Worm (Caenorhabditis elegans) whole organism, L2 larva: ENCODE data around the gene R04D3.3.

Source experiments
- C34F6.9 ChIP-seq: fragments of 150-350 bp; optimal IDR thresholded peaks from 2 replicates; lab custom pipeline; 2014; ENCODE audit warnings: missing biosample characterization, missing genetic modification characterization
- R02D3.7 ChIP-seq: fragments of 150-350 bp; optimal IDR thresholded peaks from 2 replicates; lab custom pipeline; 2014; ENCODE audit warnings: missing biosample characterization, missing genetic modification characterization
- Y55F3AM.14 ChIP-seq: fragments of 200-800 bp; sonication (Bioruptor generic); optimal IDR thresholded peaks from 2 replicates; lab custom pipeline; 2018; ENCODE audit warnings: mild to moderate bottlenecking, missing genetic modification characterization, missing compliant biosample characterization
- ZK546.5 ChIP-seq: sonication (generic microtip); optimal IDR thresholded peaks from 2 replicates; lab custom pipeline; 2017; ENCODE audit warnings: missing biosample characterization, missing genetic modification characterization
- ama-1 ChIP-seq: fragments of 150-350 bp; optimal IDR thresholded peaks from 2 replicates; lab custom pipeline; 2018; ENCODE audit warnings: inconsistent platforms
- blmp-1 ChIP-seq: sonication (generic microtip); optimal IDR thresholded peaks from 2 replicates; lab custom pipeline; 2017; ENCODE audit warnings: missing genetic modification characterization, mild to moderate bottlenecking, missing compliant biosample characterization, antibody characterized with exemption, moderate library complexity; ENCODE audit not compliant: insufficient read depth
- ceh-16 ChIP-seq: fragments of 150-350 bp; optimal IDR thresholded peaks from 2 replicates; lab custom pipeline; 2014; ENCODE audit warnings: missing biosample characterization, missing genetic modification characterization
- ceh-82 ChIP-seq: fragments of 150-350 bp; optimal IDR thresholded peaks from 2 replicates; lab custom pipeline; 2014; ENCODE audit warnings: missing biosample characterization, missing genetic modification characterization
- dmd-4 ChIP-seq: sonication (generic microtip); optimal IDR thresholded peaks from 2 replicates; lab custom pipeline; 2017; ENCODE audit warnings: missing biosample characterization, missing genetic modification characterization
- elt-1 ChIP-seq: fragments of 150-350 bp; optimal IDR thresholded peaks from 2 replicates; lab custom pipeline; 2014; ENCODE audit warnings: missing biosample characterization, missing genetic modification characterization
- elt-3 ChIP-seq: sonication (generic microtip); optimal IDR thresholded peaks from 2 replicates; lab custom pipeline; 2017; ENCODE audit warnings: missing biosample characterization, missing genetic modification characterization
- gmeb-1 ChIP-seq: fragments of 150-350 bp; optimal IDR thresholded peaks from 2 replicates; lab custom pipeline; 2014; ENCODE audit warnings: missing biosample characterization, missing genetic modification characterization
- lin-13 ChIP-seq: fragments of 150-350 bp; optimal IDR thresholded peaks from 2 replicates; lab custom pipeline; 2014; ENCODE audit warnings: missing biosample characterization, missing genetic modification reagents, missing genetic modification characterization
- lin-39 ChIP-seq: fragments of 150-350 bp; optimal IDR thresholded peaks from 2 replicates; lab custom pipeline; 2014; ENCODE audit warnings: missing biosample characterization, missing genetic modification reagents, missing genetic modification characterization
- lsy-2 ChIP-seq, 2 experiments: fragments of 150-350 bp in 1 of 2; sonication (generic microtip) in 1 of 2; optimal IDR thresholded peaks; 2 replicates each; lab custom pipeline; 2014 to 2017; ENCODE audit warnings: missing biosample characterization in 2 of 2, missing genetic modification characterization in 2 of 2
- mab-5 ChIP-seq: fragments of 150-350 bp; optimal IDR thresholded peaks from 2 replicates; lab custom pipeline; 2014; ENCODE audit warnings: missing biosample characterization, missing genetic modification characterization
- mdl-1 ChIP-seq, 2 experiments: fragments of 150-350 bp in 1 of 2; sonication (generic microtip) in 1 of 2; optimal IDR thresholded peaks; 2 replicates each; lab custom pipeline; 2017; ENCODE audit warnings: missing biosample characterization in 2 of 2, missing genetic modification characterization in 2 of 2
- nhr-10 ChIP-seq: sonication (generic microtip); optimal IDR thresholded peaks from 2 replicates; lab custom pipeline; 2017; ENCODE audit warnings: missing biosample characterization, missing genetic modification characterization
- nhr-11 ChIP-seq: fragments of 150-350 bp; optimal IDR thresholded peaks from 2 replicates; lab custom pipeline; 2014; ENCODE audit warnings: missing biosample characterization, missing genetic modification characterization
- nhr-12 ChIP-seq: fragments of 150-350 bp; optimal IDR thresholded peaks from 2 replicates; lab custom pipeline; 2014; ENCODE audit warnings: missing biosample characterization, missing genetic modification characterization
- nhr-129 ChIP-seq: fragments of 150-350 bp; optimal IDR thresholded peaks from 2 replicates; lab custom pipeline; 2014; ENCODE audit warnings: missing biosample characterization, missing genetic modification characterization
- nhr-21 ChIP-seq: fragments of 150-350 bp; optimal IDR thresholded peaks from 2 replicates; lab custom pipeline; 2014; ENCODE audit warnings: missing biosample characterization, missing genetic modification characterization
- nhr-23 ChIP-seq: fragments of 150-350 bp; optimal IDR thresholded peaks from 2 replicates; lab custom pipeline; 2014; ENCODE audit warnings: missing biosample characterization, missing genetic modification reagents, missing genetic modification characterization
- nhr-25 ChIP-seq: fragments of 150-350 bp; sonication (generic microtip); optimal IDR thresholded peaks from 3 replicates; lab custom pipeline; 2014; ENCODE audit warnings: missing biosample characterization, missing genetic modification characterization
- nhr-6 ChIP-seq: fragments of 150-350 bp; optimal IDR thresholded peaks from 2 replicates; lab custom pipeline; 2014; ENCODE audit warnings: missing biosample characterization, missing genetic modification characterization
- nhr-77 ChIP-seq: fragments of 150-350 bp; optimal IDR thresholded peaks from 2 replicates; lab custom pipeline; 2014; ENCODE audit warnings: missing biosample characterization, missing genetic modification characterization
- peb-1 ChIP-seq: fragments of 150-350 bp; optimal IDR thresholded peaks from 2 replicates; lab custom pipeline; 2014; ENCODE audit warnings: missing biosample characterization, missing genetic modification characterization
- skn-1 ChIP-seq: sonication (generic microtip); optimal IDR thresholded peaks from 2 replicates; lab custom pipeline; 2017; ENCODE audit warnings: missing biosample characterization, missing genetic modification characterization
- sma-3 ChIP-seq: sonication (generic microtip); optimal IDR thresholded peaks from 2 replicates; lab custom pipeline; 2016; ENCODE audit warnings: missing genetic modification reagents, missing genetic modification characterization, missing compliant biosample characterization
- sma-9 ChIP-seq, 2 experiments: fragments of 150-350 bp in 1 of 2; sonication (generic microtip) in 1 of 2; optimal IDR thresholded peaks; 2 replicates each; lab custom pipeline; 2014 to 2016; ENCODE audit warnings: missing genetic modification characterization in 2 of 2, mild to moderate bottlenecking in 1 of 2, missing biosample characterization in 1 of 2, missing compliant biosample characterization in 1 of 2, missing genetic modification reagents in 1 of 2, moderate library complexity in 1 of 2
- unc-55 ChIP-seq: fragments of 150-350 bp; sonication (generic microtip); optimal IDR thresholded peaks from 3 replicates; lab custom pipeline; 2014; ENCODE audit warnings: missing biosample characterization, missing genetic modification reagents, missing genetic modification characterization
- unc-62 ChIP-seq: fragments of 150-350 bp; optimal IDR thresholded peaks from 2 replicates; lab custom pipeline; 2014; ENCODE audit warnings: missing biosample characterization, missing genetic modification reagents, missing genetic modification characterization
- zag-1 ChIP-seq: fragments of 150-350 bp; optimal IDR thresholded peaks from 2 replicates; lab custom pipeline; 2014; ENCODE audit warnings: missing biosample characterization, missing genetic modification characterization
- ztf-1 ChIP-seq: fragments of 200-800 bp; sonication (Bioruptor generic); conservative IDR thresholded peaks from 2 replicates; pipeline ENCODE4 v1.3.6; 2022; ENCODE audit warnings: missing genetic modification characterization, missing compliant biosample characterization
- ztf-11 ChIP-seq: sonication (generic microtip); optimal IDR thresholded peaks from 2 replicates; lab custom pipeline; 2017; ENCODE audit warnings: missing biosample characterization, missing genetic modification characterization
- ztf-4 ChIP-seq: fragments of 150-350 bp; optimal IDR thresholded peaks from 2 replicates; lab custom pipeline; 2014; ENCODE audit warnings: missing biosample characterization, missing genetic modification characterization

R04D3.3 gene

DNA sequence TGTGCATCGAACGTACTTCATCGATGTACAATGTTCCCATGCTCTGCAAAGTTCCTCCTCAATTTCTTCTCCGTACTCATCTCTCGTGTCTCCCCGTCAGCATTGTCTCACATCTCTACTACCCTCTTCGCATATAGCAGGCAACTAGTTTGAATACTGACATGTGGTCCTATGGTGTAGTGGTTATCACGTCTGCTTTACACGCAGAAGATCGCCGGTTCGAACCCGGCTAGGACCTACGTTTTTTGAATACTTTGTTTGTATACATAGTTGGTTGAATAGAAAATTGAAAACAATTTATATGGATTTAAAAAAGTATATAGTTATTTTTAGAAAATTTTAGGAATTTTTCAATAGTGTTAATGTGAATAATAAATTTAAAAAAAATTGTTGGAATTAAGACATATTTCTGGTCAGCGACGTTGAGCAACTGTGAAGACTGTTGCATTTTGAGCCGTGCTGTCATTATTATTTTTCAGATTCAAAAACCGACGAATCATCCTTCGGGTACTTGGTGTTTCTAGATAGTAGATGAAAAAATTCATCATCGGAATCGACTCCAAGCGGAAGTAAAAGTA lies 16.5 kb upstream of the R04D3.3 start (continued):
- TF ChIP-seq nhr-25 = no peak
- TF ChIP-seq, all 48 proteins: peak for 23

DNA sequence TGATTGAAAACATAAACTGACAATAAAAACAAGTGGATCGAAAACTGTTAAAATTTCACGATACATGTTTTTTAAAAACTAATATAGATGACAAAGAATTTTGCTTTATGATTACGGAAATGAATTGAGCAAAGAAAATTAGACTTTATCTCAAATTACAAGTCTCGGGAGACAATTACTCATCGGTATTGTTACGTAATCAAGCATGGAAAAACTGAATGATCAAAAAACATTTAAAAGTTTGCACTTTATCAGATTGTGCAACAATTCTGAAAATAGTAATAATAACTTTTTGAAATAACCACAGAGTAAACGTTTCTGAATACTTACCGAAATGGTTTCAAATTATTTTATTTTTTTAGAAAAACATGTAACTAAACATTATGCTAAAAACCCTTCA lies 15.3 kb upstream of the R04D3.3 start, which contains the start of gene srd-43:
TSS of gene srd-43 (minus strand) at position 66 of the 400 bp plus-strand sequence.
- no peak for TF ChIP-seq ZK546.5 (tag; lab: Kevin White, UChicago)
- no peak for TF ChIP-seq blmp-1 (tag; lab: Kevin White, UChicago)
- TF ChIP-seq Y55F3AM.14 = no peak
- no peak for TF ChIP-seq peb-1 (tag; lab: Kevin White, UChicago)
- TF ChIP-seq elt-1 = no peak
- no peak for TF ChIP-seq ztf-11 (tag; lab: Kevin White, UChicago)
- no peak for TF ChIP-seq nhr-23
- no peak for TF ChIP-seq mdl-1 (tag; optimal IDR thresholded peaks at IDR 0.05; lab: Kevin White, UChicago)
- no peak for TF ChIP-seq mab-5 (tag; lab: Kevin White, UChicago)
- TF ChIP-seq unc-62 (GFP tag; lab: Kevin White, UChicago) = no peak
- no peak for TF ChIP-seq elt-3
- no peak for TF ChIP-seq zag-1
- no peak for TF ChIP-seq C34F6.9 (tag; lab: Kevin White, UChicago)
- TF ChIP-seq nhr-129 (tag; lab: Kevin White, UChicago) = no peak
- TF ChIP-seq nhr-21 (tag; lab: Kevin White, UChicago) = no peak

DNA sequence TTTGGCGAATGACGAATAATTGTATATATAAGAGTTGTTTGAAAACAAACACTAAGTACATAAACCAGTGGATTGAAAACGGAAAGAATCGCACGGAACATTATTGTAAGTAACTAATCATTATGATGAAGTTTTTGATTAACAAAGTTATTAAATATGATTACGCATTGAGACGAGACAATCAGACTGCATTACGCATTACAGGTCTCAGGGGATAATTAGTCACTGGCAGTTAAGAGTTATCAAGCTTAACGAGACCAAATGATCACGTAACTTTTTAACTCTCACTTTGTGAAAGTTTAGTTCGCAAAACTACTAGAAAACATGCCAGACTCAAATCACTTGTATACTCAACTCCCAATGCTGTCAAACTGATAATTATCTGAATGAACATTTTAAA lies 12.9 kb upstream of the R04D3.3 start, which contains the start of gene srd-42:
TSS of gene srd-42 (minus strand) at position 101 of the 400 bp plus-strand sequence.
- TF ChIP-seq blmp-1 (tag; lab: Kevin White, UChicago) = no peak
- TF ChIP-seq nhr-129 (tag; lab: Kevin White, UChicago) = no peak
- no peak for TF ChIP-seq nhr-77 (tag; lab: Kevin White, UChicago)
- no peak for TF ChIP-seq sma-3 (GFP tag; lab: Kevin White, UChicago)
- TF ChIP-seq nhr-12 (tag; lab: Kevin White, UChicago) = no peak
- no peak for TF ChIP-seq lsy-2 (tag; optimal IDR thresholded peaks at IDR 0.05; lab: Kevin White, UChicago)
- no peak for TF ChIP-seq ztf-1 (GFP tag; lab: Robert Waterston, UW)

ce11 chrX:13300503-13300902 lies 10.1 kb upstream of the R04D3.3 start, which contains the start of gene srd-39:
Gene srd-39 (minus strand): TSS chrX:13300603.
- TF ChIP-seq nhr-6 = no peak
- TF ChIP-seq ztf-4 (tag; lab: Kevin White, UChicago) = no peak
- no peak for TF ChIP-seq ama-1 (lab: Kevin White, UChicago)
- TF ChIP-seq blmp-1 (tag; lab: Kevin White, UChicago) = no peak
- TF ChIP-seq dmd-4 (tag; lab: Kevin White, UChicago) = no peak
- no peak for TF ChIP-seq peb-1 (tag; lab: Kevin White, UChicago)
- TF ChIP-seq elt-1 = no peak
- no peak for TF ChIP-seq sma-9 (GFP tag; optimal IDR thresholded peaks at IDR 0.05; lab: Kevin White, UChicago)
- no peak for TF ChIP-seq sma-9 (tag; optimal IDR thresholded peaks at IDR 0.05; lab: Kevin White, UChicago)
- no peak for TF ChIP-seq ztf-11 (tag; lab: Kevin White, UChicago)
- TF ChIP-seq ceh-16 (tag; lab: Kevin White, UChicago) = no peak
- TF ChIP-seq nhr-10 (tag; lab: Kevin White, UChicago) = no peak
- TF ChIP-seq unc-55 (GFP tag; lab: Kevin White, UChicago) = no peak
- TF ChIP-seq nhr-11 (tag; lab: Kevin White, UChicago) = no peak
- no peak for TF ChIP-seq sma-3 (GFP tag; lab: Kevin White, UChicago)
- TF ChIP-seq skn-1 (tag; lab: Kevin White, UChicago) = no peak
- TF ChIP-seq mdl-1 (tag; optimal IDR thresholded peaks at IDR 0.05; lab: Kevin White, UChicago) = no peak
- TF ChIP-seq, all 48 proteins: peak for 0

- TF ChIP-seq gmeb-1 (tag; lab: Kevin White, UChicago) = no peak
- TF ChIP-seq nhr-77 (tag; lab: Kevin White, UChicago) = no peak
- TF ChIP-seq R02D3.7 (tag; lab: Kevin White, UChicago) = no peak
- no peak for TF ChIP-seq lin-39 (tag; lab: Kevin White, UChicago)
- no peak for TF ChIP-seq nhr-6
- TF ChIP-seq elt-3 = no peak
- no peak for TF ChIP-seq lin-13 (GFP tag; lab: Kevin White, UChicago)
- TF ChIP-seq zag-1 = no peak
- TF ChIP-seq mdl-1 (tag; optimal IDR thresholded peaks at IDR 0.05; lab: Kevin White, UChicago) = no peak
- TF ChIP-seq ceh-82 (tag; lab: Kevin White, UChicago) = no peak
- TF ChIP-seq dmd-4 (tag; lab: Kevin White, UChicago) = no peak
- TF ChIP-seq sma-3 (GFP tag; lab: Kevin White, UChicago) = no peak
Observed at ce11 chrX:13294669-13295068, 4.2 kb upstream of the R04D3.3 start, which contains the start of gene srd-36. Gene srd-36 (minus strand): TSS chrX:13294769.
